Worm (Caenorhabditis elegans) whole organism, mixed stage, embryonic: ENCODE measurements around the gene K07C11.7.

Experiments
- lin-13 ChIP-seq: fragments of 150-350 bp; optimal IDR thresholded peaks from 2 replicates; lab custom pipeline; 2014; ENCODE audit warnings: missing biosample characterization, missing genetic modification characterization
- nhr-28 ChIP-seq: fragments of 150-350 bp; optimal IDR thresholded peaks from 2 replicates; lab custom pipeline; 2014; ENCODE audit warnings: missing biosample characterization, missing genetic modification characterization
- nhr-76 ChIP-seq: sonication (generic microtip); optimal IDR thresholded peaks from 2 replicates; lab custom pipeline; 2017; ENCODE audit warnings: missing biosample characterization, missing genetic modification characterization
- ztf-11 ChIP-seq: fragments of 150-350 bp; optimal IDR thresholded peaks from 2 replicates; lab custom pipeline; 2014; ENCODE audit warnings: missing biosample characterization, missing genetic modification characterization

DNA sequence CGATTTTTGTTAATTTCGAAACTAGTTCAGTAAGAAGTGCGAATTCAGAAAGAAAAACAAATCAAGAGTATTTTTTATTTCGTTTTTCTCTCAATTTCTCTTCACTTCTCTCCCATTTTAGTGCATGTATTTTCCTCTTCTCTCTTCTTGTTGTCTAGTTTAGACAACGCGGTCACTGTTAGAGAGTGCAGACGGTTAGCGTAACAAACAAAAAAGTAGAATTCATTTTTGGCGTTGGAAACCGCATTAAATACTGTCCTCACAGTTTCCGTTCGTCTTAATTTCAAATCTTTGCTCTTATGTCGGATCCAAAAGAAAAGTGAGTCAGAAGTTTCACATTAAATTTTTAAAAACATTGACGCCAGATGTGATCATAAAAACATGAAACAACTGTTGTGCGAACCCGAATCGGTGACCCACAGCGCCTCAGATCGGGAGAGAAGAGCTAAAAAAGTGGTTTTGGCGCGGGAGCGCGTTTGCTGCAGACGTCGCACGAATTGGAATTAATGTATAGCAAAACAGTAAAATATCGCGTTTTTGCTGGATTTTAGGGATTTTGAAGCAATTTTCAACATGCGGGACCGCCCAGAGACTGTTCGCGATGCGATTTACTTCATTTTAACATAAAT lies 34.7 kb downstream of the K07C11.7 start, which contains the start of gene srp-7:
- no peak for TF ChIP-seq lin-13 (tag; lab: Kevin White, UChicago)
- TF ChIP-seq ztf-11 (tag; lab: Kevin White, UChicago), result no peak
- TF ChIP-seq nhr-76, result no peak
- no peak for TF ChIP-seq nhr-28 (tag; lab: Kevin White, UChicago)
